Fruit fly (Drosophila melanogaster): ENCODE data around the gene CG32986.

DNA sequence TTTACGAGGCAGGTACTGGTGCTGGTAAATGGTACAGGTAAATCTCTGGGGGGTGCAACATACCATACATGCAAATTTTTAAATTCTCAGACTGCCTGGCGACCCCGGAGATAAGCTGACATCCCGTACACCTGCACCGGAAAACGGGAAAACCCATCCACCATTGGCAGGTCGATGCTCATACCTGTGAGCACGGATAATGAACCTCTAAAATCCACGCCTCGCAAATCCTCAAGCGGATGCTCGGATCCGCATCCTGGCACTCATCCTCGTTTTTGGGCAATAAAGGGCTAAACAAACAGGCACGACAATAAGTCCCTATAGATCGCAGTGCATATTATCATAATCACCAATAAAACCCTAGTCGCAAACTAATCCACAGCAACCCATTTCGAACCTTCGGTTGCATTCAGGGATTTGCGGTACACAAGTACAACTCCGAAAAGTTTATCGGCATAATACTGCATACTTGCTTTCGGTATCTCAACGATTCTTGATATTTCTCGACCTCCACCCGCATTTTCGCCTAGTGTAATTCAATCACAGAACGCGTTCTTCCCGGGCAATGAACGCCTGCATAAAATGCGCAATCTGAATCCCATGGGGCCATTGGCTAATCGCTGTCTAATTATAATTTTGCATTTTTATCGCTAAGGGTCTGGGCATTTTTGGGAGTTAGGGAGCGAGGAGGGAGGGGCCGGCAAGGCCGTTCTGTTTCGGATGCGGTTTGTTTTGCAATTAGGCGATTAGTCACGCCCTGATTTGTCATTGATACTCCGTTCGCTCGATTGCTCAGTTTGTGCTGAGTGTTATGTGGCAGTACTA, 30.0 kb upstream of the CG32986 start:
- TF ChIP-seq Sox14 (GFP tag; optimal IDR thresholded peaks at IDR 0.05) (no peak), CG32006 (GFP tag; optimal IDR thresholded peaks at IDR 0.05) (no peak), CG6854 (GFP tag; optimal IDR thresholded peaks at IDR 0.05) (no peak), Hr39 (GFP tag; optimal IDR thresholded peaks at IDR 0.05) (no peak), Eip75B (GFP tag; optimal IDR thresholded peaks at IDR 0.05) (no peak), Eip78C (GFP tag) (no peak), CG31627 (GFP tag; optimal IDR thresholded peaks at IDR 0.05) (no peak), fd59A (GFP tag; optimal IDR thresholded peaks at IDR 0.05) (no peak), Hr38 (GFP tag; optimal IDR thresholded peaks at IDR 0.05) (no peak), Sox102F (GFP tag; optimal IDR thresholded peaks at IDR 0.05) (no peak), dsx (GFP tag; optimal IDR thresholded peaks at IDR 0.05; ENCODE audit: poor library complexity, severe bottlenecking) (no peak), CG11294 (GFP tag; IDR thresholded peaks at IDR 0.05) (no peak)

All from whole organism, prepupa.